Worm (Caenorhabditis elegans) whole organism, L3 larva: ENCODE results near the gene zim-2.
A peak's percentile ranks its signal among the peaks of the same experiment; 100 is the strongest.

Source experiments
- R02D3.7 ChIP-seq: fragments of 150-350 bp; optimal IDR thresholded peaks from 2 replicates; lab custom pipeline; 2014; ENCODE audit warnings: missing biosample characterization, missing genetic modification characterization
- ZK546.5 ChIP-seq: sonication (generic microtip); optimal IDR thresholded peaks from 2 replicates; lab custom pipeline; 2017; ENCODE audit warnings: missing biosample characterization, missing genetic modification characterization
- aly-2 ChIP-seq: fragments of 150-350 bp; optimal IDR thresholded peaks from 2 replicates; lab custom pipeline; 2014; ENCODE audit warnings: missing biosample characterization, missing genetic modification characterization
- ama-1 ChIP-seq: fragments of 150-350 bp; optimal IDR thresholded peaks from 2 replicates; lab custom pipeline; 2018
- ceh-16 ChIP-seq: sonication (generic microtip); optimal IDR thresholded peaks from 2 replicates; lab custom pipeline; 2017; ENCODE audit warnings: missing biosample characterization, missing genetic modification characterization
- ceh-28 ChIP-seq: fragments of 150-350 bp; optimal IDR thresholded peaks from 2 replicates; lab custom pipeline; 2014; ENCODE audit warnings: missing biosample characterization, missing genetic modification reagents, missing genetic modification characterization
- ceh-82 ChIP-seq: fragments of 150-350 bp; optimal IDR thresholded peaks from 2 replicates; lab custom pipeline; 2014; ENCODE audit warnings: missing biosample characterization, missing genetic modification characterization
- ceh-9 ChIP-seq: sonication (generic microtip); optimal IDR thresholded peaks from 2 replicates; lab custom pipeline; 2018; ENCODE audit warnings: missing biosample characterization, missing genetic modification characterization
- egl-27 ChIP-seq: sonication (generic microtip); optimal IDR thresholded peaks from 4 replicates; lab custom pipeline; 2017; ENCODE audit warnings: missing biosample characterization, missing genetic modification reagents, missing genetic modification characterization
- elt-1 ChIP-seq: fragments of 150-350 bp; optimal IDR thresholded peaks from 2 replicates; lab custom pipeline; 2014; ENCODE audit warnings: missing biosample characterization, missing genetic modification characterization
- eor-1 ChIP-seq, 2 experiments: fragments of 150-350 bp; optimal IDR thresholded peaks; 2 replicates each; lab custom pipeline; 2014 to 2018; ENCODE audit warnings: missing biosample characterization in 2 of 2, missing genetic modification characterization in 2 of 2
- fkh-10 ChIP-seq: sonication (generic microtip); optimal IDR thresholded peaks from 2 replicates; lab custom pipeline; 2017; ENCODE audit warnings: missing biosample characterization, missing genetic modification reagents, missing genetic modification characterization
- jun-1 ChIP-seq: fragments of 150-350 bp; optimal IDR thresholded peaks from 2 replicates; lab custom pipeline; 2014; ENCODE audit warnings: missing biosample characterization, missing genetic modification reagents, missing genetic modification characterization
- lin-15B ChIP-seq: fragments of 150-350 bp; optimal IDR thresholded peaks from 2 replicates; lab custom pipeline; 2014; ENCODE audit warnings: missing biosample characterization, missing genetic modification characterization
- lin-39 ChIP-seq: fragments of 150-350 bp; optimal IDR thresholded peaks from 2 replicates; lab custom pipeline; 2018; ENCODE audit warnings: missing biosample characterization, missing genetic modification reagents, missing genetic modification characterization
- lsy-12 ChIP-seq: sonication (generic microtip); optimal IDR thresholded peaks from 2 replicates; lab custom pipeline; 2016; ENCODE audit warnings: mild to moderate bottlenecking, missing genetic modification characterization, missing compliant biosample characterization
- mml-1 ChIP-seq: fragments of 150-350 bp; sonication (generic microtip); optimal IDR thresholded peaks from 3 replicates; lab custom pipeline; 2014; ENCODE audit warnings: missing biosample characterization, missing genetic modification characterization
- nfya-1 ChIP-seq: sonication (generic microtip); optimal IDR thresholded peaks from 2 replicates; lab custom pipeline; 2017; ENCODE audit warnings: missing genetic modification characterization, mild to moderate bottlenecking, missing compliant biosample characterization, antibody characterized with exemption, moderate library complexity; ENCODE audit not compliant: insufficient read depth
- nhr-12 ChIP-seq: fragments of 150-350 bp; optimal IDR thresholded peaks from 2 replicates; lab custom pipeline; 2014; ENCODE audit warnings: missing biosample characterization, missing genetic modification characterization
- nhr-23 ChIP-seq: fragments of 150-350 bp; optimal IDR thresholded peaks from 2 replicates; lab custom pipeline; 2014; ENCODE audit warnings: missing biosample characterization, missing genetic modification reagents, missing genetic modification characterization
- nhr-237 ChIP-seq: fragments of 150-350 bp; optimal IDR thresholded peaks from 2 replicates; lab custom pipeline; 2014; ENCODE audit warnings: missing biosample characterization, missing genetic modification characterization
- nhr-25 ChIP-seq: sonication (generic microtip); optimal IDR thresholded peaks from 2 replicates; lab custom pipeline; 2017; ENCODE audit warnings: missing biosample characterization, missing genetic modification characterization
- nhr-28 ChIP-seq: fragments of 150-350 bp; optimal IDR thresholded peaks from 2 replicates; lab custom pipeline; 2014; ENCODE audit warnings: missing biosample characterization, missing genetic modification characterization
- nhr-76 ChIP-seq: fragments of 150-350 bp; sonication (generic microtip); optimal IDR thresholded peaks from 5 replicates; lab custom pipeline; 2014; ENCODE audit warnings: missing biosample characterization, missing genetic modification characterization
- nhr-77 ChIP-seq: fragments of 150-350 bp; optimal IDR thresholded peaks from 2 replicates; lab custom pipeline; 2014; ENCODE audit warnings: missing biosample characterization, missing genetic modification characterization
- pha-4 ChIP-seq: fragments of 150-350 bp; optimal IDR thresholded peaks from 2 replicates; lab custom pipeline; 2014; ENCODE audit warnings: missing biosample characterization, missing genetic modification reagents, missing genetic modification characterization
- sea-2 ChIP-seq: fragments of 150-350 bp; sonication (generic microtip); optimal IDR thresholded peaks from 4 replicates; lab custom pipeline; 2014; ENCODE audit warnings: missing biosample characterization, missing genetic modification reagents, missing genetic modification characterization
- snpc-4 ChIP-seq: fragments of 150-350 bp; optimal IDR thresholded peaks from 2 replicates; lab custom pipeline; 2014; ENCODE audit warnings: missing biosample characterization, missing genetic modification characterization
- tbx-2 ChIP-seq: sonication (generic microtip); optimal IDR thresholded peaks from 2 replicates; lab custom pipeline; 2016; ENCODE audit warnings: mild to moderate bottlenecking, missing genetic modification characterization, missing compliant biosample characterization
- unc-39 ChIP-seq: sonication (generic microtip); optimal IDR thresholded peaks from 4 replicates; lab custom pipeline; 2017; ENCODE audit warnings: missing biosample characterization, missing genetic modification characterization
- unc-62 ChIP-seq: fragments of 150-350 bp; sonication (generic microtip); optimal IDR thresholded peaks from 4 replicates; lab custom pipeline; 2014; ENCODE audit warnings: missing biosample characterization, missing genetic modification reagents, missing genetic modification characterization
- zag-1 ChIP-seq: fragments of 150-350 bp; optimal IDR thresholded peaks from 2 replicates; lab custom pipeline; 2014; ENCODE audit warnings: missing biosample characterization, missing genetic modification characterization
- ztf-11 ChIP-seq: fragments of 150-350 bp; optimal IDR thresholded peaks from 2 replicates; lab custom pipeline; 2014; ENCODE audit warnings: missing biosample characterization, missing genetic modification characterization

The zim-2 gene

DNA sequence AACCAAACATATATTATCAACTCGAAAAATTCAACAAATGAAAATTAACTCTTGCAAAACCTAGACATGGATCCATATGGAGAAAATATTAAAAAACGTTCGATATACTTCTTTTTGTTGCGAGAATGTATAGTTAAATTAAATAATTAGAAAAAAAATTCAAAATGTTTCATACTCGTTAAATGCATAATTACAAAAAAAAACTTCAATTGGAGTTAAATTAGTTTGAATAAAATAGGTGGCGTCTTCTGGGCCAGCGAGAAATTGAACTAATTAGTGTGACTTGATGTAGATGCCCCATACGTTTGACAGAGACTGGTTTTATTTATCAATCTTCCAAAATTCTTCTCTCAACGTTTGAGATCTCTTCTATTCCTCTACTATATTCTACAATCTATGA, 23.3 kb downstream of the zim-2 start, which contains the start of gene lgc-43:
Gene lgc-43 (plus strand): TSS at position 301 of the 400 bp plus-strand sequence.
- TF ChIP-seq nhr-76 (tag; lab: Kevin White, UChicago) = peak; percentile 67
- no peak for TF ChIP-seq lin-15B (tag; lab: Kevin White, UChicago)
- TF ChIP-seq nhr-12 (tag; lab: Kevin White, UChicago) = no peak
- no peak for TF ChIP-seq unc-39
- TF ChIP-seq nhr-77 (tag; lab: Kevin White, UChicago) = no peak
- TF ChIP-seq ceh-16 (tag; lab: Kevin White, UChicago) = no peak
- no peak for TF ChIP-seq lsy-12 (tag; lab: Kevin White, UChicago)

- no peak for TF ChIP-seq aly-2 (tag; lab: Kevin White, UChicago)
- TF ChIP-seq eor-1 (tag; optimal IDR thresholded peaks at IDR 0.05; lab: Kevin White, UChicago) = no peak
- TF ChIP-seq tbx-2 = no peak
- TF ChIP-seq lin-15B (tag; lab: Kevin White, UChicago) = no peak
- TF ChIP-seq sea-2 (GFP tag; lab: Kevin White, UChicago) = no peak
- no peak for TF ChIP-seq mml-1 (tag; lab: Kevin White, UChicago)
- TF ChIP-seq ceh-82 = no peak
- TF ChIP-seq ceh-16 (tag; lab: Kevin White, UChicago) = no peak
- no peak for TF ChIP-seq ZK546.5 (tag; lab: Kevin White, UChicago)
- no peak for TF ChIP-seq nhr-28 (tag; lab: Kevin White, UChicago)
- no peak for TF ChIP-seq nhr-77 (tag; lab: Kevin White, UChicago)
- TF ChIP-seq R02D3.7 = no peak
- TF ChIP-seq fkh-10 (GFP tag; lab: Kevin White, UChicago) = no peak
- no peak for TF ChIP-seq pha-4
- TF ChIP-seq jun-1 (tag; lab: Kevin White, UChicago) = no peak
- no peak for TF ChIP-seq elt-1 (tag; lab: Kevin White, UChicago)
- TF ChIP-seq ceh-9 (tag; lab: Kevin White, UChicago) = no peak
- no peak for TF ChIP-seq ztf-11 (tag; lab: Kevin White, UChicago)
- TF ChIP-seq lsy-12 (tag; lab: Kevin White, UChicago) = no peak
These were observed 29.2 kb downstream of the zim-2 start, which contains the start of gene oac-8 for ce11 chrIV:10584237-10584636. Gene oac-8 (plus strand): TSS chrIV:10584537.

DNA sequence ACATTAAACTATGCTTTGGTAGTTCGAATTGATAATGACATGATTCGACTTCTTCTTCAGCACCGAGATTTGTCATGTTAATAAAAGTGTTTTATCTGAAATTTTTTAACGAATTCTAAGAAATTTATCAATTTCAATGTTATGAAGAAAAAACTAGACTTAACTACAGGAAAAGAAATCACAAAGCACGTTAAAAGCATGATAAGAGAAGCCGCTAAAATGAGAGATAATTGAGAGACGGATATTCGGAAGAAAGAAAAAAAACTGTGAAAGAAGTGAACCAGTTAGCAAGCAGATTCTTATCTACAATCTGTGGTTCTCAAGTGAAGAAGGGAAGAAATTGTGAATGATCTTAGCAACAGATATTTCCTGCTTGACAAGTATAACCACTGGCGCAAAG, 34.0 kb downstream of the zim-2 start, which contains the start of gene C43F9.4:
Gene C43F9.4 (minus strand): TSS at position 101 of the 400 bp plus-strand sequence.
- TF ChIP-seq nhr-12 (tag; lab: Kevin White, UChicago) (no peak), egl-27 (tag; lab: Kevin White, UChicago) (no peak), jun-1 (tag; lab: Kevin White, UChicago) (no peak), lsy-12 (tag; lab: Kevin White, UChicago) (no peak), nhr-23 (tag; lab: Kevin White, UChicago) (no peak), R02D3.7 (no peak), fkh-10 (GFP tag; lab: Kevin White, UChicago) (no peak), nhr-25 (tag; lab: Kevin White, UChicago) (no peak), ceh-9 (tag; lab: Kevin White, UChicago) (no peak), lin-39 (no peak), zag-1 (tag; lab: Kevin White, UChicago) (no peak), nhr-28 (tag; lab: Kevin White, UChicago) (no peak), ceh-16 (tag; lab: Kevin White, UChicago) (no peak), aly-2 (tag; lab: Kevin White, UChicago) (no peak), ZK546.5 (tag; lab: Kevin White, UChicago) (no peak), snpc-4 (tag; lab: Kevin White, UChicago) (no peak), sea-2 (GFP tag; lab: Kevin White, UChicago) (no peak), lin-15B (tag; lab: Kevin White, UChicago) (no peak), ama-1 (lab: Kevin White, UChicago) (no peak)

DNA sequence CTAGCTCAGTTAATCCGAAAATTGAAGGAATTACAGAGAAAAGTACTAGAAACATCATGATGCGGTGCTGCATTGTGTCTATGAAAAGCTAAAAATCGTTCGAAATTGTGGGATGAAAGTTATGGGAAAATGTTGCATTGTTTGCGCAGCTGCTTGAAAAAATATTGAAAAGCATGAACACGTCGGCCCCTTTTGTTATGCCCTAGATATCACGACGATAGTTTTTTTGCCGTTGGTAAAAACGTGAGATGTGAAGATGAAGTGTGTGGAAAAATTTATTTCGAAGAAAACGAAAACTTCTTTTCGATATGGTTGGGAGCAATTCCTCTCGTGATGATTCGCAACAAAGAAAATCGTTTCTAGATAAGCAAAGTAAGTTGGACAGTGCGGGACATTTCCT, 35.6 kb downstream of the zim-2 start, which contains the start of the genes C43F9.5 and nkb-2:
Gene C43F9.5 (minus strand): TSS at position 101 of the 400 bp plus-strand sequence.
Gene nkb-2 (plus strand): TSS at position 277 of the 400 bp plus-strand sequence.
- TF ChIP-seq unc-62 (GFP tag; lab: Kevin White, UChicago) = no peak
- no peak for TF ChIP-seq nhr-28 (tag; lab: Kevin White, UChicago)
- TF ChIP-seq ceh-28 (tag; lab: Kevin White, UChicago) = no peak
- TF ChIP-seq nhr-23 (tag; lab: Kevin White, UChicago) = no peak
- TF ChIP-seq elt-1 (tag; lab: Kevin White, UChicago) = no peak
- no peak for TF ChIP-seq nhr-25 (tag; lab: Kevin White, UChicago)
- no peak for TF ChIP-seq ZK546.5 (tag; lab: Kevin White, UChicago)
- TF ChIP-seq nhr-237 (tag; lab: Kevin White, UChicago) = no peak
- no peak for TF ChIP-seq fkh-10 (GFP tag; lab: Kevin White, UChicago)
- no peak for TF ChIP-seq ceh-16 (tag; lab: Kevin White, UChicago)
- no peak for TF ChIP-seq R02D3.7
- TF ChIP-seq nfya-1 (tag; lab: Kevin White, UChicago) = no peak
